Fruit fly (Drosophila melanogaster): ENCODE measurements around the gene Jwa.

dm6 chr2L:18702721-18703488, 2.6 kb downstream of the Jwa start, which contains the start of the genes CG10376 and CG10343:
- TF ChIP-seq H2.0 (GFP tag; IDR thresholded peaks at IDR 0.05) (peak; percentile 77), CTCF (GFP tag; optimal IDR thresholded peaks at IDR 0.05) (peak; percentile 24), Max (GFP tag; optimal IDR thresholded peaks at IDR 0.05) (peak; percentile 77), chn (GFP tag; optimal IDR thresholded peaks at IDR 0.05) (peak; percentile 70), CG7963 (GFP tag; IDR thresholded peaks at IDR 0.05; ENCODE audit: partially characterized antibody) (peak; percentile 67)

All from whole organism, embryonic.